Fruit fly (Drosophila melanogaster) whole organism, pupa: Measurements from ENCODE around the gene Mettl14.

Experiments used
- CG10348 ChIP-seq: fragments of 200-800 bp; sonication (Bioruptor generic); IDR thresholded peaks from 2 replicates; pipeline ENCODE4 v1.3.6; 2022; ENCODE audit warnings: missing biosample characterization, missing genetic modification characterization
- CG12605 ChIP-seq: fragments of 200-800 bp; sonication (Bioruptor generic); IDR thresholded peaks from 2 replicates; pipeline ENCODE4 v1.3.6; 2022; ENCODE audit warnings: missing biosample characterization, missing genetic modification characterization
- CG13204 ChIP-seq: fragments of 200-800 bp; sonication (Bioruptor generic); optimal IDR thresholded peaks from 2 replicates; lab custom pipeline; 2018; ENCODE audit warnings: missing biosample characterization, mild to moderate bottlenecking, missing genetic modification characterization, moderate library complexity
- CG14655 ChIP-seq: fragments of 200-800 bp; sonication (Bioruptor generic); optimal IDR thresholded peaks from 3 replicates; lab custom pipeline; 2017; ENCODE audit warnings: mild to moderate bottlenecking, missing biosample characterization, missing genetic modification reagents, missing genetic modification characterization
- CG15710 ChIP-seq: fragments of 200-800 bp; sonication (Bioruptor generic); optimal IDR thresholded peaks from 2 replicates; lab custom pipeline; 2018; ENCODE audit warnings: missing biosample characterization, mild to moderate bottlenecking, missing genetic modification characterization, moderate library complexity
- CG17806 ChIP-seq: fragments of 200-800 bp; sonication (Bioruptor generic); optimal IDR thresholded peaks from 2 replicates; lab custom pipeline; 2018; ENCODE audit warnings: missing biosample characterization, mild to moderate bottlenecking, missing genetic modification characterization, moderate library complexity
- CG32121 ChIP-seq: fragments of 200-800 bp; sonication (Bioruptor generic); IDR thresholded peaks from 2 replicates; pipeline ENCODE4 v1.3.6; 2022; ENCODE audit warnings: missing biosample characterization, missing genetic modification characterization
- CG34367 ChIP-seq: fragments of 200-800 bp; sonication (Bioruptor generic); optimal IDR thresholded peaks from 2 replicates; lab custom pipeline; 2018; ENCODE audit warnings: missing biosample characterization, mild to moderate bottlenecking, missing genetic modification characterization
- CG4496 ChIP-seq: fragments of 200-800 bp; sonication (Bioruptor generic); IDR thresholded peaks from 3 replicates; pipeline ENCODE4 v1.3.6; 2022; ENCODE audit warnings: missing biosample characterization, missing genetic modification characterization
- CG8159 ChIP-seq: fragments of 200-800 bp; sonication (Bioruptor generic); optimal IDR thresholded peaks from 3 replicates; lab custom pipeline; 2018; ENCODE audit warnings: missing biosample characterization, mild to moderate bottlenecking, missing genetic modification characterization, moderate library complexity
- CG8301 ChIP-seq: fragments of 200-800 bp; sonication (Bioruptor generic); optimal IDR thresholded peaks from 2 replicates; lab custom pipeline; 2018; ENCODE audit warnings: missing biosample characterization, mild to moderate bottlenecking, missing genetic modification characterization
- CG9948 ChIP-seq: fragments of 200-800 bp; sonication (Bioruptor generic); optimal IDR thresholded peaks from 2 replicates; lab custom pipeline; 2018; ENCODE audit warnings: missing biosample characterization, mild to moderate bottlenecking, missing genetic modification characterization, moderate library complexity
- D1 ChIP-seq: fragments of 200-800 bp; sonication (Bioruptor generic); optimal IDR thresholded peaks from 2 replicates; lab custom pipeline; 2018; ENCODE audit warnings: missing biosample characterization, mild to moderate bottlenecking, missing genetic modification characterization, moderate library complexity
- EcR ChIP-seq: fragments of 200-800 bp; sonication (Bioruptor generic); optimal IDR thresholded peaks from 3 replicates; lab custom pipeline; 2019; ENCODE audit warnings: missing biosample characterization, missing genetic modification characterization, mild to moderate bottlenecking, moderate library complexity, missing genetic modification reagents
- Ets98B ChIP-seq: fragments of 200-800 bp; sonication (Bioruptor generic); IDR thresholded peaks from 2 replicates; pipeline ENCODE4 v1.3.6; 2022; ENCODE audit warnings: missing biosample characterization, missing genetic modification characterization
- Pif1A ChIP-seq: fragments of 200-800 bp; sonication (Bioruptor generic); optimal IDR thresholded peaks from 3 replicates; lab custom pipeline; 2016; ENCODE audit warnings: missing biosample characterization, missing genetic modification characterization
- Pif1B ChIP-seq: fragments of 200-800 bp; sonication (Bioruptor generic); optimal IDR thresholded peaks from 3 replicates; lab custom pipeline; 2016; ENCODE audit warnings: missing biosample characterization, missing genetic modification characterization
- Snoo ChIP-seq: fragments of 200-800 bp; sonication (Bioruptor generic); optimal IDR thresholded peaks from 3 replicates; lab custom pipeline; 2017; ENCODE audit warnings: missing biosample characterization, mild to moderate bottlenecking, missing genetic modification characterization, inconsistent platforms
- fd96Ca ChIP-seq: fragments of 200-800 bp; sonication (Bioruptor generic); IDR thresholded peaks from 3 replicates; pipeline ENCODE4 v1.3.6; 2022; ENCODE audit warnings: missing biosample characterization, missing genetic modification characterization
- gl ChIP-seq: fragments of 200-800 bp; sonication (Bioruptor generic); optimal IDR thresholded peaks from 2 replicates; lab custom pipeline; 2018; ENCODE audit warnings: missing biosample characterization, mild to moderate bottlenecking, missing genetic modification characterization
- rn ChIP-seq: fragments of 200-800 bp; sonication (Bioruptor generic); IDR thresholded peaks from 2 replicates; pipeline ENCODE4 v1.3.6; 2022; ENCODE audit warnings: missing biosample characterization, missing genetic modification characterization

The Mettl14 gene

DNA sequence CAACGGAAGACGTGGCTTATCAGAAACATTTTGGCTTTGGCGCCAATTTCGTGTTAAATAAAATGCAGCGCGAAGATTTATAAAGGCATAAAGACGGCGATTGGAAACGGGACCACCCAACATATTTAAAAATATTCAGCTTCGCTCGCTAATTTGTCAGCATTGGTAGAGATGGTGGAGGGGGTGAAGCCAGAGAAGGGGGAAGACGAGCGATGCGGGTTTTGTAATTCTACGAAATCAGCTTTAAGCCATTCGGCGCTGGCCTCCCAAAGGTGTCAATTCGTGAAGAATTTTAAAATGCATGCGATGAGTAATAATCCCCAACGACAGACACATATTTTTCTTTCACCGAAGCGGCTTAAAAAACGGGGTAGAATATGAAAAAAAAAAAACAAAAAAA lies 14.2 kb upstream of the Mettl14 start:
- TF ChIP-seq rn: no peak

DNA sequence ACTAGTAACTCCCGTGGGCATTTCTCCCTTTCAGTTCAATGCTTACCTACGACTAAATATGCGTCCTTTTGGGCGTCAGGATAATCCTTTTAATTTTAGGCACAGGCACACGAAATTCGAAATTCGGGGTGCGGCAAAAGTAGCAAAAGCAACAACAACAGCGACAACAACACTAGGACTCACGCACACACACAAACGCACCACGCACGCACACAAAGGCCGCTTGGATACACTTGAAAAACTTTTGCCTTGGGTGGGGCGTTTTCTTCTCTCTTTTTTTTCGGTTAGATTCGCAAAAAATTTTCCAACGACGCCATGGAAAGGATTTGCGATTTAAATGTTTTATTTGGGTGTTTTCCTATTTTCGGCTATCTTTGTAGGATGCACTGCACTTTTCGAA lies 11.8 kb upstream of the Mettl14 start:
- no peak for TF ChIP-seq CG34367 (tag; lab: Kevin White, UChicago)
- TF ChIP-seq CG9948 (tag; lab: Kevin White, UChicago): no peak
- TF ChIP-seq, all 21 proteins: peak for 0

DNA sequence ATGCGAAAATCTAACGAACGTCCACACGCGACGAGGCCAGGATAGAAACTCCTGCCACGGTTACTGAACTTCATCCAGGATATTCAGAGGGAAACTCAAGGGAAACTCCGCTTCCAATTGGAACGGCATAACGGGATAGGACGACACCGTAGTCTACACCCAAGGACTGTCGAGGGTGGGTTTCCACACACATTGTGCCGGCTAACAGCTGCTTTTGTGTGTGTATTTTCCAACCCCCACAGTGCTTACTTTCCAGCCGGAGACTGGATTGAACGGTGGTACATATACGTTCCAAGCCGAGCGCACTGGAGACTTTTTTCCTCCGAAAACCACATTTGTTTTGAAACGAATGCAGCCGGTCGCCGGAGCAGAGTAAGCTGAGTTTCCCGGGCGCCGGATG lies 11.2 kb upstream of the Mettl14 start:
- TF ChIP-seq CG15710 (tag; lab: Kevin White, UChicago): no peak
- TF ChIP-seq CG12605 (GFP tag; lab: Robert Waterston, UW): no peak
- no peak for TF ChIP-seq CG13204
- TF ChIP-seq D1 (tag; lab: Kevin White, UChicago): no peak
- no peak for TF ChIP-seq Snoo (tag; lab: Kevin White, UChicago)
- TF ChIP-seq CG14655 (GFP tag; lab: Kevin White, UChicago): no peak

DNA sequence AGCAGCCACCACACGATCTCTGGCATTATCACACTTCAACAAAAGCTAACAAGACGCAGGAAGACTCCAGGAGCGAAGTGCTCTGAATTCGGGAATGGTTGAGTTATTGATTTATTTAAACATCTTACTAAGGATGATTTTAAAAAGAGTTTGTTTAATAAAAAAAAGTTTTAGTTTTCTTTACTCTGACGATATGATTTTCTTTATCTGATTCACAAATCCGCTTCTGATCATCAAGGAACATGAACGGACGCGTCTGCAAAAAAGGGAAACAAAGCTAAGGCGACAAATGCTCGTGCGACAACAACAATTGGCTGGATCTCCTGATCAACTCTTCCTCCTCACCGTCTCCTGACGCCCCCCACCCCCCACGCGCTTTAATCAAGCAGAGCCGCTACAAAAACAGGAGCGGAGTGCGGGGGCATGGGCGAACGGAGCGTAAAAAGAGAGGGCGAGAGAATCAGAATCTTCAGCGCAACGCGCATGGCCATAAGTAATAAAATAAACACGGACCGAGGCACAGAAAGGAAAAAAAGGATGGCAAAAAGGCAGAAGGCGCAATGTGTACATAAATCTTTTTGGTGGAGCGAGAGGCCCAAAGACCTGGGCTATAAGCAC lies 8.9 kb upstream of the Mettl14 start:
- TF ChIP-seq Pif1A (GFP tag; lab: Kevin White, UChicago): peak; percentile 82
- TF ChIP-seq CG10348 (GFP tag; lab: Robert Waterston, UW): no peak
- peak; percentile 85 for TF ChIP-seq CG9948 (tag; lab: Kevin White, UChicago)
- no peak for TF ChIP-seq CG32121 (GFP tag; lab: Robert Waterston, UW)
- TF ChIP-seq CG4496: peak; percentile 69; the same call in 2 of the 3 replicates
- TF ChIP-seq CG13204: peak; percentile 97
- TF ChIP-seq fd96Ca: peak; percentile 71
- TF ChIP-seq Snoo (tag; lab: Kevin White, UChicago): peak; percentile 86
- peak; percentile 51 for TF ChIP-seq D1 (tag; lab: Kevin White, UChicago)
- peak; percentile 92 for TF ChIP-seq CG17806
- peak; percentile 93 for TF ChIP-seq CG8159 (tag; lab: Kevin White, UChicago)
- peak; percentile 95 for TF ChIP-seq CG15710 (tag; lab: Kevin White, UChicago)
- peak; percentile 64; the same call in 1 of the 2 replicates for TF ChIP-seq CG12605 (GFP tag; lab: Robert Waterston, UW)
- TF ChIP-seq CG14655 (GFP tag; lab: Kevin White, UChicago): no peak
- TF ChIP-seq rn: peak; percentile 40; the same call in 1 of the 2 replicates
- TF ChIP-seq EcR (GFP tag; lab: Kevin White, UChicago): peak; percentile 81
- TF ChIP-seq Ets98B (GFP tag; lab: Robert Waterston, UW): peak; percentile 47
- peak; percentile 74 for TF ChIP-seq CG8301 (tag; lab: Kevin White, UChicago)
- TF ChIP-seq Pif1B: peak; percentile 92
- TF ChIP-seq CG34367 (tag; lab: Kevin White, UChicago): peak; percentile 75
- TF ChIP-seq gl (tag; lab: Kevin White, UChicago): peak; percentile 85

DNA sequence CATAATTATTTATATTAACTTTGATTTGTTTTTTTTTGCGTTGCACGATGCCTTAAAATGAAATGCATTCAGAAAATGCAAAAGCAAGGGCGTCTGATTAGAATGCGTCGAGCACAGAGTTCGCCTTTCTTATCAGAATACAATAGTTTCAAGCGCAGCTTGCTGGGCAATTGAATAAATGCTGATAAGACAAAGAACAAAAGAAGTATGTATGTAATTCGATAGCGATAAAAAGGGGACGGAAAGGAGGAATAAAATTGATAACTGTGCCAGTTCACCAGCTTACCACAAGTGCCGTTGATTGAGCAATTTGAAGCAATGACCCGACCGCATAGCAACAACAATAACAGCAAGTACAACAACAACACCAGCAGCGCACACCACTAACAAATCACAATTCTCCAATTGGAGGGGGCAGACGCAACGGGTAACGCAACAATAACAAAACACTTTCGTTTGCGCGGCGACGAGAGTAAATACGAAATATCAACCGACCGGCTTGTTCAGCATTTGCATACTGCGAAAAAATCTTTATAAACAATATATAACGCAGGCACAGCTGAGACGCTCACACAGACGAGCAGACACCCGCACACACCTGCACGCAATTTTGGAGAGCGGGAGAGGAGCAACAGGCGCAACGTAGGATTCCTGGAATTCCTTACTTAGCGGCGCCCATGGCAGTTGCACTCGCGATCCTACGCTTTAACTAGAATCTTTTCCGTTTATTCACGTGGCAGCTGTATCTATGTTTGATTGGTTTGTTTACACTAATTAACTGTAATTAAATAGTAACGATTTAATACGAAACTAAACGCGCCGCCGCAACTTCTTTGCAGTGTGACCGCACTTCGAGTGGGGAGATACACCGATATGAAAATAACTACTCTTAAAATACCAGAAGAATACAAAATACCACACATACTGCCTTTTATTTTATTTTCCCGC lies 7.7 kb upstream of the Mettl14 start, which contains the start of gene Btk:
Gene Btk (minus strand): TSS at position 860 of the 948 bp plus-strand sequence.
- TF ChIP-seq CG9948 (tag; lab: Kevin White, UChicago) (no peak), CG10348 (GFP tag; lab: Robert Waterston, UW) (no peak), fd96Ca (no peak), Snoo (tag; lab: Kevin White, UChicago) (peak; percentile 19), CG32121 (GFP tag; lab: Robert Waterston, UW) (peak; percentile 12; the same call in 1 of the 2 replicates), CG17806 (no peak), CG4496 (no peak), Ets98B (GFP tag; lab: Robert Waterston, UW) (no peak), EcR (GFP tag; lab: Kevin White, UChicago) (peak; percentile 85), gl (tag; lab: Kevin White, UChicago) (no peak)

DNA sequence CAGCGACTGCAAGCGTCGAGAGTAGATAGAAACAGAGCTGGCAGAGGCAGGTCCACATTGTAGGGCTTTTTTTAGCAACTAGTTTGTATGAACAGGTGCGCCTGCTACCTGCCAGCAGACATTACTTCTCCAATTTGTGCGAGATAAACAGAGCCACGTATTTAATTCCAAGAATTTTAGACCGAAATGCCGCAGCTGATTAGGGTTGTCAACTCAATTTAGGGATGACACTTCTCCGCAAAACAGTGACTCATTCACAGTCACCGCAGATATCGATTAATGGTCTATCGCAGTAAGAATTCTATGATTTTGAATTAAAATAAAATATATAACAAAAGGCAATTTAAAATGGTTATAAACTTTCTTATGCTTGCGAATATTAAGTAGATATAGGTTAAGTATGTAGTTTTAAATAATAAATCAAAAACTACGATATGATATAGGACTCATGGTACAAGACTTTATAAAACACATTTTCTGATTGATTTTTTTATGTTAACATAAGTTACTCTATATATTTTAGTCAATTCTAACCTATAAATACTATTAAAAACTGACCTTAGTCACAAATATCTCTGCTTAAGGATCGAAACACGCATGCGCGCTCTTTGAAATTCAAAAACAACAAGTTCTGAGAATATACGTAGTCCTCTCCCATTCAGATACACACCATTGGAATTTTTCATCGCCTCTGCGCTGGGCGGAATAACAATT lies 5.3 kb upstream of the Mettl14 start, which contains the start of the genes wol and Scgalpha:
Gene wol (minus strand): TSS at position 220 of the 714 bp plus-strand sequence.
Gene Scgalpha (plus strand): TSS at position 664 of the 714 bp plus-strand sequence.
- TF ChIP-seq CG9948 (tag; lab: Kevin White, UChicago): no peak
- TF ChIP-seq CG17806: no peak
- TF ChIP-seq CG13204: no peak
- no peak for TF ChIP-seq CG15710 (tag; lab: Kevin White, UChicago)
- TF ChIP-seq gl (tag; lab: Kevin White, UChicago): no peak
- no peak for TF ChIP-seq Pif1A (GFP tag; lab: Kevin White, UChicago)
- TF ChIP-seq EcR (GFP tag; lab: Kevin White, UChicago): no peak
- no peak for TF ChIP-seq CG8159 (tag; lab: Kevin White, UChicago)
- TF ChIP-seq CG32121 (GFP tag; lab: Robert Waterston, UW): no peak
- no peak for TF ChIP-seq CG34367 (tag; lab: Kevin White, UChicago)
